Fruit fly (Drosophila melanogaster) whole organism, embryonic: ENCODE measurements around the gene Nup93-1.

ENCODE experiments used
- ATbp ChIP-seq: fragments of 200-800 bp; sonication (Bioruptor generic); optimal IDR thresholded peaks from 2 replicates; lab custom pipeline; 2017; ENCODE audit warnings: missing biosample characterization, mild to moderate bottlenecking, missing genetic modification characterization, missing genetic modification reagents
- Asciz ChIP-seq: fragments of 200-800 bp; sonication (Bioruptor generic); optimal IDR thresholded peaks from 2 replicates; lab custom pipeline; 2017; ENCODE audit warnings: missing biosample characterization, mild to moderate bottlenecking, missing genetic modification characterization, missing genetic modification reagents
- Bteb2 ChIP-seq: fragments of 200-800 bp; sonication (Bioruptor generic); optimal IDR thresholded peaks from 2 replicates; lab custom pipeline; 2016; ENCODE audit warnings: missing biosample characterization, missing genetic modification characterization
- CG10274 ChIP-seq: fragments of 200-800 bp; sonication (Bioruptor generic); optimal IDR thresholded peaks from 3 replicates; lab custom pipeline; 2017; ENCODE audit warnings: missing biosample characterization, mild to moderate bottlenecking, missing genetic modification characterization
- CG11456 ChIP-seq: fragments of 200-800 bp; sonication (Bioruptor generic); IDR thresholded peaks from 3 replicates; pipeline ENCODE4 v1.3.6; 2022; ENCODE audit warnings: missing biosample characterization, missing genetic modification characterization
- CG12071 ChIP-seq: fragments of 200-800 bp; sonication (Bioruptor generic); optimal IDR thresholded peaks from 3 replicates; lab custom pipeline; 2018; ENCODE audit warnings: missing biosample characterization, mild to moderate bottlenecking, missing genetic modification characterization
- CG12219 ChIP-seq: fragments of 200-800 bp; sonication (Bioruptor generic); optimal IDR thresholded peaks from 3 replicates; lab custom pipeline; 2018; ENCODE audit warnings: missing biosample characterization, mild to moderate bottlenecking, missing genetic modification characterization
- CG12299 ChIP-seq: fragments of 200-800 bp; sonication (Bioruptor generic); optimal IDR thresholded peaks from 2 replicates; lab custom pipeline; 2018; ENCODE audit warnings: missing biosample characterization, mild to moderate bottlenecking, missing genetic modification characterization
- CG13287 ChIP-seq: fragments of 200-800 bp; sonication (Bioruptor generic); IDR thresholded peaks from 2 replicates; pipeline ENCODE4 v1.3.6; 2022; ENCODE audit warnings: missing biosample characterization, missing genetic modification characterization; ENCODE audit not compliant: partially characterized antibody
- CG15011 ChIP-seq: fragments of 200-800 bp; sonication (Bioruptor generic); optimal IDR thresholded peaks from 3 replicates; lab custom pipeline; 2018; ENCODE audit warnings: missing biosample characterization, mild to moderate bottlenecking, missing genetic modification characterization
- CG1529 ChIP-seq: fragments of 200-800 bp; sonication (Bioruptor generic); optimal IDR thresholded peaks from 3 replicates; lab custom pipeline; 2018; ENCODE audit warnings: missing biosample characterization, missing genetic modification characterization
- CG17385 ChIP-seq: fragments of 200-800 bp; sonication (Bioruptor generic); optimal IDR thresholded peaks from 3 replicates; lab custom pipeline; 2018; ENCODE audit warnings: missing biosample characterization, mild to moderate bottlenecking, missing genetic modification characterization
- CG17568 ChIP-seq: fragments of 200-800 bp; sonication (Bioruptor generic); optimal IDR thresholded peaks from 2 replicates; lab custom pipeline; 2018; ENCODE audit warnings: missing biosample characterization, mild to moderate bottlenecking, missing genetic modification characterization, moderate library complexity
- CG1832 ChIP-seq: fragments of 200-800 bp; sonication (Bioruptor generic); optimal IDR thresholded peaks from 2 replicates; lab custom pipeline; 2017; ENCODE audit warnings: missing biosample characterization, mild to moderate bottlenecking, missing genetic modification characterization, inconsistent platforms
- CG2678 ChIP-seq: fragments of 200-800 bp; sonication (Bioruptor generic); optimal IDR thresholded peaks from 3 replicates; lab custom pipeline; 2019; ENCODE audit warnings: missing biosample characterization, mild to moderate bottlenecking, missing genetic modification characterization, moderate library complexity
- CG2889 ChIP-seq: fragments of 200-800 bp; sonication (Bioruptor generic); IDR thresholded peaks from 3 replicates; pipeline ENCODE4 v1.3.6; 2022; ENCODE audit warnings: missing biosample characterization, missing genetic modification characterization
- CG3163 ChIP-seq: fragments of 200-800 bp; sonication (Bioruptor generic); optimal IDR thresholded peaks from 3 replicates; lab custom pipeline; 2016; ENCODE audit warnings: missing biosample characterization, missing genetic modification characterization
- CG33213 ChIP-seq: fragments of 200-800 bp; sonication (Bioruptor generic); optimal IDR thresholded peaks from 3 replicates; lab custom pipeline; 2016; ENCODE audit warnings: missing biosample characterization, missing genetic modification characterization
- CG34376 ChIP-seq: fragments of 200-800 bp; sonication (Bioruptor generic); optimal IDR thresholded peaks from 2 replicates; lab custom pipeline; 2018; ENCODE audit warnings: missing biosample characterization, mild to moderate bottlenecking, missing genetic modification characterization
- CG3838 ChIP-seq: fragments of 200-800 bp; sonication (Bioruptor generic); optimal IDR thresholded peaks from 3 replicates; lab custom pipeline; 2016; ENCODE audit warnings: missing biosample characterization, missing genetic modification characterization
- CG7556 ChIP-seq: fragments of 200-800 bp; sonication (Bioruptor generic); optimal IDR thresholded peaks from 2 replicates; lab custom pipeline; 2017; ENCODE audit warnings: missing biosample characterization, mild to moderate bottlenecking, missing genetic modification characterization
- CG7987 ChIP-seq: fragments of 200-800 bp; sonication (Bioruptor generic); optimal IDR thresholded peaks from 2 replicates; lab custom pipeline; 2018; ENCODE audit warnings: missing biosample characterization, mild to moderate bottlenecking, missing genetic modification characterization, moderate library complexity
- CG8944 ChIP-seq: fragments of 200-800 bp; sonication (Bioruptor generic); optimal IDR thresholded peaks from 3 replicates; lab custom pipeline; 2016; ENCODE audit warnings: missing biosample characterization, missing genetic modification characterization
- CG9817 ChIP-seq: fragments of 200-800 bp; sonication (Bioruptor generic); optimal IDR thresholded peaks from 2 replicates; lab custom pipeline; 2018; ENCODE audit warnings: missing biosample characterization, mild to moderate bottlenecking, missing genetic modification characterization, moderate library complexity
- CoRest ChIP-seq: fragments of 200-800 bp; sonication (Bioruptor generic); optimal IDR thresholded peaks from 3 replicates; lab custom pipeline; 2018; ENCODE audit warnings: missing biosample characterization, mild to moderate bottlenecking, missing genetic modification characterization, moderate library complexity
- Dfd ChIP-seq, 2 experiments: fragments of >200 bp; optimal IDR thresholded peaks; 2 replicates each; lab custom pipeline; 2017; ENCODE audit warnings: missing biosample characterization in 2 of 2, missing genetic modification characterization in 2 of 2
- HLH3B ChIP-seq: fragments of 200-800 bp; sonication (Bioruptor generic); IDR thresholded peaks from 2 replicates; pipeline ENCODE4 v1.3.6; 2022; ENCODE audit warnings: missing biosample characterization, missing genetic modification characterization
- Mad ChIP-seq: fragments of 200-800 bp; sonication (Bioruptor generic); optimal IDR thresholded peaks from 2 replicates; lab custom pipeline; 2016; ENCODE audit warnings: missing biosample characterization, missing genetic modification characterization
- Mrtf ChIP-seq: fragments of 200-800 bp; sonication (Bioruptor generic); IDR thresholded peaks from 3 replicates; pipeline ENCODE4 v1.3.6; 2022; ENCODE audit warnings: missing biosample characterization, missing genetic modification characterization
- NFAT ChIP-seq: fragments of 200-800 bp; sonication (Bioruptor generic); IDR thresholded peaks from 2 replicates; pipeline ENCODE4 v1.3.6; 2022; ENCODE audit warnings: missing biosample characterization, missing genetic modification characterization
- Oli ChIP-seq: fragments of 200-800 bp; sonication (Bioruptor generic); optimal IDR thresholded peaks from 2 replicates; lab custom pipeline; 2018; ENCODE audit warnings: missing biosample characterization, mild to moderate bottlenecking, missing genetic modification characterization, moderate library complexity
- Opbp ChIP-seq: fragments of 200-800 bp; sonication (Bioruptor generic); IDR thresholded peaks from 3 replicates; pipeline ENCODE4 v1.3.6; 2022; ENCODE audit warnings: missing biosample characterization, missing genetic modification characterization; ENCODE audit not compliant: partially characterized antibody
- Pdp1 ChIP-seq, 2 experiments: fragments of 200-800 bp; sonication (Bioruptor generic); optimal IDR thresholded peaks; 3 replicates each; lab custom pipeline; 2016; ENCODE audit warnings: missing biosample characterization in 2 of 2, missing genetic modification characterization in 2 of 2, mild to moderate bottlenecking in 1 of 2, moderate library complexity in 1 of 2
- Xrp1 ChIP-seq: fragments of 200-800 bp; sonication (Bioruptor generic); IDR thresholded peaks from 2 replicates; pipeline ENCODE4 v1.3.6; 2022; ENCODE audit warnings: missing biosample characterization, missing genetic modification characterization
- bsh ChIP-seq, 2 experiments: fragments of 200-800 bp; sonication (Bioruptor generic); optimal IDR thresholded peaks; 2 replicates each; lab custom pipeline; 2017 to 2018; ENCODE audit warnings: mild to moderate bottlenecking in 2 of 2, missing biosample characterization in 2 of 2, missing genetic modification characterization in 2 of 2, moderate library complexity in 1 of 2
- cad ChIP-seq: fragments of >200 bp; optimal IDR thresholded peaks from 2 replicates; lab custom pipeline; 2017; ENCODE audit warnings: missing biosample characterization, missing genetic modification characterization
- crc ChIP-seq: fragments of 200-800 bp; sonication (Bioruptor generic); optimal IDR thresholded peaks from 2 replicates; lab custom pipeline; 2016; ENCODE audit warnings: missing biosample characterization, missing genetic modification characterization
- fu2 ChIP-seq: fragments of 200-800 bp; sonication (Bioruptor generic); optimal IDR thresholded peaks from 2 replicates; lab custom pipeline; 2016; ENCODE audit warnings: missing biosample characterization, missing genetic modification characterization
- her ChIP-seq: fragments of 200-800 bp; sonication (Bioruptor generic); optimal IDR thresholded peaks from 2 replicates; lab custom pipeline; 2016; ENCODE audit warnings: missing biosample characterization, missing genetic modification characterization
- knrl ChIP-seq: fragments of 200-800 bp; sonication (Bioruptor generic); IDR thresholded peaks from 3 replicates; pipeline ENCODE4 v1.3.6; 2022; ENCODE audit warnings: missing biosample characterization, missing genetic modification characterization; ENCODE audit not compliant: partially characterized antibody
- peb ChIP-seq: fragments of 200-800 bp; sonication (Bioruptor generic); IDR thresholded peaks from 2 replicates; pipeline ENCODE4 v1.3.6; 2022; ENCODE audit warnings: missing biosample characterization, missing genetic modification characterization
- pita ChIP-seq: fragments of 200-800 bp; sonication (Bioruptor generic); optimal IDR thresholded peaks from 2 replicates; lab custom pipeline; 2017; ENCODE audit warnings: missing biosample characterization, mild to moderate bottlenecking, missing genetic modification characterization
- pum ChIP-seq: fragments of 200-800 bp; sonication (Bioruptor generic); optimal IDR thresholded peaks from 2 replicates; lab custom pipeline; 2016; ENCODE audit warnings: missing biosample characterization, missing genetic modification characterization
- schlank ChIP-seq: fragments of 200-800 bp; sonication (Bioruptor generic); optimal IDR thresholded peaks from 2 replicates; lab custom pipeline; 2018; ENCODE audit warnings: missing biosample characterization, mild to moderate bottlenecking, missing genetic modification characterization
- sens ChIP-seq: fragments of 200-800 bp; sonication (Bioruptor generic); peaks from one replicate; lab custom pipeline; 2016; ENCODE audit warnings: missing biosample characterization, missing genetic modification characterization
- seq ChIP-seq: fragments of 200-800 bp; sonication (Bioruptor generic); IDR thresholded peaks from 2 replicates; pipeline ENCODE4 v1.3.6; 2022; ENCODE audit warnings: missing biosample characterization, missing genetic modification characterization
- sima ChIP-seq: fragments of 200-800 bp; sonication (Bioruptor generic); optimal IDR thresholded peaks from 2 replicates; lab custom pipeline; 2016; ENCODE audit warnings: missing biosample characterization, missing genetic modification characterization
- slp2 ChIP-seq: fragments of 200-800 bp; sonication (Bioruptor generic); optimal IDR thresholded peaks from 2 replicates; lab custom pipeline; 2016; ENCODE audit warnings: missing biosample characterization, missing genetic modification characterization
- trh ChIP-seq: fragments of 200-800 bp; sonication (Bioruptor generic); optimal IDR thresholded peaks from 2 replicates; lab custom pipeline; 2016; ENCODE audit warnings: missing biosample characterization, missing genetic modification characterization
- wor ChIP-seq: fragments of 200-800 bp; sonication (Bioruptor generic); IDR thresholded peaks from 2 replicates; pipeline ENCODE4 v1.3.6; 2022; ENCODE audit warnings: missing biosample characterization, missing genetic modification characterization

Nup93-1 gene

dm6 chrX:13815526-13816173 lies 7.0 kb upstream of the Nup93-1 start (continued):
- TF ChIP-seq Mad = peak; percentile 36
- no peak for TF ChIP-seq sima (GFP tag; lab: Kevin White, UChicago)
- TF ChIP-seq CG3163 (GFP tag; lab: Kevin White, UChicago) = peak; percentile 8
- no peak for TF ChIP-seq CG33213 (GFP tag; lab: Kevin White, UChicago)
- TF ChIP-seq CG10274 (GFP tag; lab: Kevin White, UChicago) = peak; percentile 48
- TF ChIP-seq CoRest = peak; percentile 78
- TF ChIP-seq CG1832 (GFP tag; lab: Kevin White, UChicago) = no peak
- peak; percentile 44 for TF ChIP-seq pum (GFP tag; lab: Kevin White, UChicago)
- no peak for TF ChIP-seq HLH3B (GFP tag; lab: Robert Waterston, UW)
- TF ChIP-seq CG13287 = no peak
- TF ChIP-seq Mrtf (GFP tag; lab: Robert Waterston, UW) = no peak
- TF ChIP-seq knrl = no peak
- TF ChIP-seq CG2889 (GFP tag; lab: Robert Waterston, UW) = no peak
- peak; percentile 60 for TF ChIP-seq CG12219 (GFP tag; lab: Kevin White, UChicago)
- no peak for TF ChIP-seq CG34376 (GFP tag; lab: Kevin White, UChicago)
- TF ChIP-seq sens = peak; percentile 97
- TF ChIP-seq crc (GFP tag; lab: Kevin White, UChicago) = peak; percentile 41
- peak; percentile 81 for TF ChIP-seq Oli (tag; lab: Kevin White, UChicago)
- TF ChIP-seq CG7556 (GFP tag; lab: Kevin White, UChicago) = peak; percentile 69
- TF ChIP-seq ATbp (GFP tag; lab: Kevin White, UChicago) = no peak
- peak; percentile 34; the same call in 1 of the 3 replicates for TF ChIP-seq CG11456 (GFP tag; lab: Robert Waterston, UW)
- no peak for TF ChIP-seq Dfd (GFP tag; optimal IDR thresholded peaks at IDR 0.05; lab: Kevin White, UChicago)
- TF ChIP-seq NFAT = no peak
- no peak for TF ChIP-seq cad
- TF ChIP-seq CG2678 = peak; percentile 78
- no peak for TF ChIP-seq her (GFP tag; lab: Kevin White, UChicago)
- peak; percentile 28 for TF ChIP-seq slp2 (GFP tag; lab: Kevin White, UChicago)
- TF ChIP-seq Opbp = no peak
- TF ChIP-seq bsh (GFP tag; optimal IDR thresholded peaks at IDR 0.05; lab: Kevin White, UChicago) = peak; percentile 50 to 69
- TF ChIP-seq CG3838 (GFP tag; lab: Kevin White, UChicago) = no peak
- no peak for TF ChIP-seq CG17568 (GFP tag; lab: Kevin White, UChicago)
- no peak for TF ChIP-seq trh
- no peak for TF ChIP-seq CG12071 (GFP tag; lab: Kevin White, UChicago)
- no peak for TF ChIP-seq peb (GFP tag; lab: Robert Waterston, UW)
- TF ChIP-seq Pdp1 (GFP tag; optimal IDR thresholded peaks at IDR 0.05; lab: Kevin White, UChicago) = peak; percentile 35 to 65
- no peak for TF ChIP-seq wor (GFP tag; lab: Robert Waterston, UW)
- TF ChIP-seq Asciz (GFP tag; lab: Kevin White, UChicago) = peak; percentile 54
- no peak; the same call in 1 of the 2 replicates for TF ChIP-seq Xrp1 (GFP tag; lab: Robert Waterston, UW)
- 0 out of 2 replicates have a peak, but pooled peaks have one; percentile 34 for TF ChIP-seq seq (GFP tag; lab: Robert Waterston, UW)
- peak; percentile 25 for TF ChIP-seq CG1529 (GFP tag; lab: Kevin White, UChicago)
- TF ChIP-seq Bteb2 (GFP tag; lab: Kevin White, UChicago) = no peak
- no peak for TF ChIP-seq pita (GFP tag; lab: Kevin White, UChicago)
- TF ChIP-seq CG7987 (GFP tag; lab: Kevin White, UChicago) = no peak
- TF ChIP-seq CG17385 (GFP tag; lab: Kevin White, UChicago) = peak; percentile 46
- peak; percentile 11 for TF ChIP-seq CG8944 (GFP tag; lab: Kevin White, UChicago)
- TF ChIP-seq schlank (tag; lab: Kevin White, UChicago) = no peak
- no peak for TF ChIP-seq fu2 (GFP tag; lab: Kevin White, UChicago)
- TF ChIP-seq CG12299 (tag; lab: Kevin White, UChicago) = no peak
- peak; percentile 38 for TF ChIP-seq CG15011 (GFP tag; lab: Kevin White, UChicago)
- TF ChIP-seq CG9817 (tag; lab: Kevin White, UChicago) = peak; percentile 16
